Fruit fly (Drosophila melanogaster) whole organism, embryonic: ENCODE data around the gene DIP-alpha.

Experiments used
- Atf6 ChIP-seq: fragments of 200-800 bp; sonication (Bioruptor generic); IDR thresholded peaks from 2 replicates; pipeline ENCODE4 v1.3.6; 2022; ENCODE audit warnings: missing biosample characterization, missing genetic modification characterization
- Bgb ChIP-seq: fragments of 200-800 bp; sonication (Bioruptor generic); IDR thresholded peaks from 2 replicates; pipeline ENCODE4 v1.3.6; 2022; ENCODE audit warnings: missing biosample characterization, missing genetic modification characterization; ENCODE audit not compliant: partially characterized antibody
- Blimp-1 ChIP-seq: fragments of 200-800 bp; sonication (Bioruptor generic); optimal IDR thresholded peaks from 3 replicates; lab custom pipeline; 2018; ENCODE audit warnings: missing biosample characterization, missing genetic modification characterization, mild to moderate bottlenecking, moderate library complexity, missing genetic modification reagents
- CG12769 ChIP-seq: fragments of 200-800 bp; sonication (Bioruptor generic); optimal IDR thresholded peaks from 2 replicates; lab custom pipeline; 2019; ENCODE audit warnings: missing biosample characterization, mild to moderate bottlenecking, missing genetic modification characterization, moderate library complexity
- CG12942 ChIP-seq: fragments of 200-800 bp; sonication (Bioruptor generic); optimal IDR thresholded peaks from 3 replicates; lab custom pipeline; 2016; ENCODE audit warnings: missing biosample characterization, missing genetic modification characterization
- CG13123 ChIP-seq: fragments of 200-800 bp; sonication (Bioruptor generic); optimal IDR thresholded peaks from 2 replicates; lab custom pipeline; 2016; ENCODE audit warnings: missing biosample characterization, missing genetic modification characterization
- CG15269 ChIP-seq: fragments of 200-800 bp; sonication (Bioruptor generic); optimal IDR thresholded peaks from 2 replicates; lab custom pipeline; 2018; ENCODE audit warnings: missing biosample characterization, mild to moderate bottlenecking, missing genetic modification characterization, moderate library complexity
- CG1603 ChIP-seq: fragments of 200-800 bp; sonication (Bioruptor generic); optimal IDR thresholded peaks from 2 replicates; lab custom pipeline; 2019; ENCODE audit warnings: missing biosample characterization, mild to moderate bottlenecking, missing genetic modification characterization, moderate library complexity
- CG18599 ChIP-seq: fragments of 200-800 bp; sonication (Bioruptor generic); optimal IDR thresholded peaks from 3 replicates; lab custom pipeline; 2017; ENCODE audit warnings: missing biosample characterization, missing genetic modification characterization, mild to moderate bottlenecking, moderate library complexity, missing genetic modification reagents
- CG2120 ChIP-seq: fragments of 200-800 bp; sonication (Bioruptor generic); optimal IDR thresholded peaks from 3 replicates; lab custom pipeline; 2016; ENCODE audit warnings: missing biosample characterization, missing genetic modification characterization
- CG3281 ChIP-seq: fragments of 200-800 bp; sonication (Bioruptor generic); optimal IDR thresholded peaks from 3 replicates; lab custom pipeline; 2017; ENCODE audit warnings: missing biosample characterization, mild to moderate bottlenecking, missing genetic modification characterization
- CG34224 ChIP-seq: fragments of 200-800 bp; sonication (Bioruptor generic); IDR thresholded peaks from 3 replicates; pipeline ENCODE4 v1.3.6; 2022; ENCODE audit warnings: missing biosample characterization, missing genetic modification characterization; ENCODE audit not compliant: partially characterized antibody
- CG4707 ChIP-seq: fragments of 200-800 bp; sonication (Bioruptor generic); optimal IDR thresholded peaks from 2 replicates; lab custom pipeline; 2018; ENCODE audit warnings: missing biosample characterization, mild to moderate bottlenecking, missing genetic modification characterization, moderate library complexity
- CG6654 ChIP-seq: fragments of 200-800 bp; sonication (Bioruptor generic); optimal IDR thresholded peaks from 2 replicates; lab custom pipeline; 2017; ENCODE audit warnings: missing biosample characterization, mild to moderate bottlenecking, missing genetic modification characterization
- CG7786 ChIP-seq: fragments of 200-800 bp; sonication (Bioruptor generic); optimal IDR thresholded peaks from 2 replicates; lab custom pipeline; 2016; ENCODE audit warnings: missing biosample characterization, missing genetic modification characterization
- CG8478 ChIP-seq: fragments of >200 bp; optimal IDR thresholded peaks from 2 replicates; lab custom pipeline; 2018
- Fer1 ChIP-seq: fragments of 200-800 bp; sonication (Bioruptor generic); optimal IDR thresholded peaks from 2 replicates; lab custom pipeline; 2017; ENCODE audit warnings: missing biosample characterization, mild to moderate bottlenecking, missing genetic modification characterization
- HLH3B ChIP-seq: fragments of 200-800 bp; sonication (Bioruptor generic); IDR thresholded peaks from 2 replicates; pipeline ENCODE4 v1.3.6; 2022; ENCODE audit warnings: missing biosample characterization, missing genetic modification characterization
- Hr3 ChIP-seq: fragments of 200-800 bp; sonication (Bioruptor generic); optimal IDR thresholded peaks from 3 replicates; lab custom pipeline; 2016; ENCODE audit warnings: missing biosample characterization, missing genetic modification characterization
- Hr51 ChIP-seq, 2 experiments: fragments of 200-800 bp; sonication (Bioruptor generic); optimal IDR thresholded peaks; 2 replicates in 1 of 2; 3 replicates in 1 of 2; lab custom pipeline; 2016 to 2018; ENCODE audit warnings: missing biosample characterization in 2 of 2, missing genetic modification characterization in 2 of 2, mild to moderate bottlenecking in 1 of 2, moderate library complexity in 1 of 2
- MBD-R2 ChIP-seq: fragments of 200-800 bp; sonication (Bioruptor generic); IDR thresholded peaks from 2 replicates; pipeline ENCODE4 v1.3.6; 2022; ENCODE audit warnings: missing biosample characterization, missing genetic modification characterization
- Meics ChIP-seq: fragments of 200-800 bp; sonication (Bioruptor generic); optimal IDR thresholded peaks from 2 replicates; lab custom pipeline; 2017; ENCODE audit warnings: missing biosample characterization, mild to moderate bottlenecking, missing genetic modification characterization
- Rfx ChIP-seq: fragments of 200-800 bp; sonication (Bioruptor generic); IDR thresholded peaks from 2 replicates; pipeline ENCODE4 v1.3.6; 2022; ENCODE audit warnings: missing biosample characterization, missing genetic modification characterization
- ap ChIP-seq: fragments of 200-800 bp; sonication (Bioruptor generic); IDR thresholded peaks from 2 replicates; pipeline ENCODE4 v1.3.6; 2022; ENCODE audit warnings: missing biosample characterization, missing genetic modification characterization
- ash1 ChIP-seq: fragments of 200-800 bp; sonication (Bioruptor generic); optimal IDR thresholded peaks from 2 replicates; lab custom pipeline; 2018; ENCODE audit warnings: missing biosample characterization, mild to moderate bottlenecking, missing genetic modification characterization
- bab2 ChIP-seq: fragments of 200-800 bp; sonication (Bioruptor generic); optimal IDR thresholded peaks from 2 replicates; lab custom pipeline; 2016; ENCODE audit warnings: missing biosample characterization, missing genetic modification characterization
- bcd ChIP-seq: fragments of 200-800 bp; sonication (Bioruptor generic); optimal IDR thresholded peaks from 2 replicates; lab custom pipeline; 2017; ENCODE audit warnings: missing biosample characterization, mild to moderate bottlenecking, missing genetic modification characterization
- bsh ChIP-seq, 2 experiments: fragments of 200-800 bp; sonication (Bioruptor generic); optimal IDR thresholded peaks; 2 replicates each; lab custom pipeline; 2017 to 2018; ENCODE audit warnings: mild to moderate bottlenecking in 2 of 2, missing biosample characterization in 2 of 2, missing genetic modification characterization in 2 of 2, moderate library complexity in 1 of 2
- chn ChIP-seq: fragments of 200-800 bp; sonication (Bioruptor generic); optimal IDR thresholded peaks from 2 replicates; lab custom pipeline; 2016; ENCODE audit warnings: missing biosample characterization, missing genetic modification characterization
- ci ChIP-seq: fragments of 200-800 bp; sonication (Bioruptor generic); IDR thresholded peaks from 3 replicates; pipeline ENCODE4 v1.3.6; 2022; ENCODE audit warnings: missing biosample characterization, missing genetic modification characterization
- crol ChIP-seq: fragments of 200-800 bp; sonication (Bioruptor generic); IDR thresholded peaks from 2 replicates; pipeline ENCODE4 v1.3.6; 2022; ENCODE audit warnings: missing biosample characterization, missing genetic modification characterization
- dpn ChIP-seq, 2 experiments: fragments of 200-800 bp; sonication (Bioruptor generic); optimal IDR thresholded peaks; 3 replicates each; lab custom pipeline; 2016; ENCODE audit warnings: missing biosample characterization in 2 of 2, missing genetic modification characterization in 2 of 2
- dysf ChIP-seq: fragments of 200-800 bp; sonication (Bioruptor generic); IDR thresholded peaks from 3 replicates; pipeline ENCODE4 v1.3.6; 2022; ENCODE audit warnings: missing biosample characterization, missing genetic modification characterization
- eve ChIP-seq, 2 experiments: fragments of >200 bp; optimal IDR thresholded peaks; 2 replicates each; lab custom pipeline; 2017; ENCODE audit warnings: missing biosample characterization in 2 of 2, missing genetic modification characterization in 2 of 2
- fd96Cb ChIP-seq: fragments of 200-800 bp; sonication (Bioruptor generic); optimal IDR thresholded peaks from 2 replicates; lab custom pipeline; 2018; ENCODE audit warnings: missing biosample characterization, mild to moderate bottlenecking, missing genetic modification characterization, moderate library complexity
- hkb ChIP-seq, 2 experiments: fragments of 200-800 bp in 1 of 2; fragments of >200 bp in 1 of 2; sonication (Bioruptor generic) in 1 of 2; IDR thresholded peaks in 1 of 2; optimal IDR thresholded peaks in 1 of 2; 2 replicates each; pipeline versions ENCODE4 v1.3.6 to Lab custom; 2017 to 2022; ENCODE audit warnings: missing biosample characterization in 1 of 2, missing genetic modification characterization in 1 of 2
- mam ChIP-seq: fragments of 200-800 bp; sonication (Bioruptor generic); optimal IDR thresholded peaks from 3 replicates; lab custom pipeline; 2016; ENCODE audit warnings: missing biosample characterization, missing genetic modification characterization
- org-1 ChIP-seq: fragments of 200-800 bp; sonication (Bioruptor generic); optimal IDR thresholded peaks from 2 replicates; lab custom pipeline; 2017; ENCODE audit warnings: missing biosample characterization, missing genetic modification characterization
- pan ChIP-seq, 4 experiments: fragments of >200 bp in 3 of 4; fragments of 200-800 bp in 1 of 4; sonication (Bioruptor generic) in 1 of 4; optimal IDR thresholded peaks in 3 of 4; IDR thresholded peaks in 1 of 4; 2 replicates each; pipeline versions ENCODE4 v1.3.6 to Lab custom; 2017 to 2022; ENCODE audit warnings: missing biosample characterization in 2 of 4, missing genetic modification characterization in 2 of 4, mixed read lengths in 1 of 4
- phol ChIP-seq: fragments of 200-800 bp; sonication (Bioruptor generic); optimal IDR thresholded peaks from 3 replicates; lab custom pipeline; 2018; ENCODE audit warnings: missing biosample characterization, mild to moderate bottlenecking, missing genetic modification characterization, moderate library complexity
- ranshi ChIP-seq: fragments of 200-800 bp; sonication (Bioruptor generic); IDR thresholded peaks from 2 replicates; pipeline ENCODE4 v1.3.6; 2022; ENCODE audit warnings: missing biosample characterization, missing genetic modification characterization
- repo ChIP-seq: fragments of 200-800 bp; sonication (Bioruptor generic); optimal IDR thresholded peaks from 2 replicates; lab custom pipeline; 2016; ENCODE audit warnings: missing biosample characterization, missing genetic modification characterization
- sc ChIP-seq, 3 experiments: fragments of >200 bp in 2 of 3; fragments of 200-800 bp in 1 of 3; sonication (Bioruptor generic) in 1 of 3; optimal IDR thresholded peaks; 2 replicates in 2 of 3; 3 replicates in 1 of 3; lab custom pipeline; 2017; ENCODE audit warnings: mild to moderate bottlenecking in 1 of 3, missing biosample characterization in 1 of 3, missing genetic modification characterization in 1 of 3, missing genetic modification reagents in 1 of 3
- sens ChIP-seq: fragments of 200-800 bp; sonication (Bioruptor generic); peaks from one replicate; lab custom pipeline; 2016; ENCODE audit warnings: missing biosample characterization, missing genetic modification characterization
- stc ChIP-seq: fragments of 200-800 bp; sonication (Bioruptor generic); IDR thresholded peaks from 2 replicates; pipeline ENCODE4 v1.3.6; 2022; ENCODE audit warnings: missing biosample characterization, missing genetic modification characterization
- tin ChIP-seq: fragments of 200-800 bp; sonication (Bioruptor generic); optimal IDR thresholded peaks from 3 replicates; lab custom pipeline; 2016; ENCODE audit warnings: missing biosample characterization, missing genetic modification characterization
- ttk ChIP-seq: fragments of 200-800 bp; sonication (Bioruptor generic); IDR thresholded peaks from 2 replicates; pipeline ENCODE4 v2.1.2; 2022; ENCODE audit warnings: missing biosample characterization, missing genetic modification characterization
- vvl ChIP-seq: fragments of 200-800 bp; sonication (Bioruptor generic); IDR thresholded peaks from 2 replicates; pipeline ENCODE4 v1.3.6; 2022; ENCODE audit warnings: missing biosample characterization, missing genetic modification characterization
- zfh2 ChIP-seq: fragments of 200-800 bp; sonication (Bioruptor generic); optimal IDR thresholded peaks from 2 replicates; lab custom pipeline; 2016; ENCODE audit warnings: missing biosample characterization, missing genetic modification characterization

DIP-alpha gene

DNA sequence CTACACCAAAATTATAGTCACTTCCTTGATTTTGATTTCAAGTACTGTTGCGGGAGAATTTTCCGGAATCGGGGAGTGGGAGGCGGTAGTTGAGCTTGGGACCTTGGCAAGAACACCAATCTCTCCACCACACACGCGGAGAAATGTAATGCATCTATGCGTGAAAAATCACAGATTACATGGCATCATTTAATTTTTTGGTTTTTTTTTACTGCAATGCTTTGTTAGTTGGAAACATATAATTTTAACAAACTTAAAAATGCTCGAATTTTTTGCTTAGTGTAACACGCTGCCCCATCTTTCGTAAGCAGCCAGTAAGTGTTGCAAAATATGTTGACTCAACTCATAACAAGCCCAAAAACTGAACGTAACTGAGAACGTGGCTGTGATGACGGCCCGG is 22.9 kb downstream of the DIP-alpha start (continued):
- TF ChIP-seq hkb (optimal IDR thresholded peaks at IDR 0.05; lab: Kevin White, UChicago) = no peak
- TF ChIP-seq hkb (GFP tag; IDR thresholded peaks at IDR 0.05; lab: Robert Waterston, UW) = 0 out of 2 replicates have a peak, but pooled peaks have one; percentile 15
- TF ChIP-seq fd96Cb (tag; lab: Kevin White, UChicago) = peak; percentile 11
- TF ChIP-seq CG13123 (GFP tag; lab: Kevin White, UChicago) = no peak
- TF ChIP-seq Blimp-1 (GFP tag; lab: Kevin White, UChicago) = no peak
- TF ChIP-seq mam = peak; percentile 9
- peak; percentile 31 for TF ChIP-seq sens (GFP tag; lab: Kevin White, UChicago)
- peak; percentile 52 for TF ChIP-seq CG2120
- TF ChIP-seq sc (optimal IDR thresholded peaks at IDR 0.05; lab: Kevin White, UChicago) = no peak
- no peak for TF ChIP-seq sc (GFP tag; optimal IDR thresholded peaks at IDR 0.05; lab: Kevin White, UChicago)
- TF ChIP-seq MBD-R2 = peak; percentile 11; the same call in 1 of the 2 replicates
- TF ChIP-seq CG7786 (GFP tag; lab: Kevin White, UChicago) = peak; percentile 26
- TF ChIP-seq ci (GFP tag; lab: Robert Waterston, UW) = 0 out of 3 replicates have a peak, but pooled peaks have one; percentile 34
- TF ChIP-seq Bgb (GFP tag; lab: Robert Waterston, UW) = no peak
- TF ChIP-seq CG12769 (tag; lab: Kevin White, UChicago) = peak; percentile 27
- no peak for TF ChIP-seq CG34224
- TF ChIP-seq CG18599 (GFP tag; lab: Kevin White, UChicago) = peak; percentile 54
- peak; percentile 23 for TF ChIP-seq CG1603 (tag; lab: Kevin White, UChicago)
- peak; percentile 27 for TF ChIP-seq Meics (GFP tag; lab: Kevin White, UChicago)
- no peak for TF ChIP-seq Atf6 (GFP tag; lab: Robert Waterston, UW)
- peak; percentile 10 for TF ChIP-seq Fer1 (GFP tag; lab: Kevin White, UChicago)
- TF ChIP-seq CG8478 (lab: Kevin White, UChicago) = no peak
- peak; percentile 7 for TF ChIP-seq org-1
- TF ChIP-seq ash1 = no peak
- no peak for TF ChIP-seq CG12942
- TF ChIP-seq vvl (GFP tag; lab: Robert Waterston, UW) = no peak
- TF ChIP-seq bsh (GFP tag; optimal IDR thresholded peaks at IDR 0.05; lab: Kevin White, UChicago) = peak in 1 of 2 experiments; percentile 3
- TF ChIP-seq pan (optimal IDR thresholded peaks at IDR 0.05; lab: Kevin White, UChicago) = no peak
- peak in 1 of 2 experiments; percentile 6 for TF ChIP-seq pan (GFP tag; optimal IDR thresholded peaks at IDR 0.05 in 1 of 2, IDR thresholded peaks at IDR 0.05 in 1 of 2)
- peak; percentile 12; the same call in 1 of the 2 replicates for TF ChIP-seq ap (GFP tag; lab: Robert Waterston, UW)
- peak; percentile 3 for TF ChIP-seq phol
- TF ChIP-seq ttk (GFP tag; lab: Robert Waterston, UW) = peak; percentile 42; the same call in 1 of the 2 replicates
- 0 out of 2 replicates have a peak, but pooled peaks have one; percentile 45 for TF ChIP-seq stc (GFP tag; lab: Robert Waterston, UW)
- TF ChIP-seq dysf (GFP tag; lab: Robert Waterston, UW) = peak; percentile 54
- peak in 1 of 2 experiments; percentile 15 for TF ChIP-seq eve (GFP tag; optimal IDR thresholded peaks at IDR 0.05; lab: Kevin White, UChicago)
- TF ChIP-seq CG15269 (tag; lab: Kevin White, UChicago) = peak; percentile 20
- TF ChIP-seq ranshi (GFP tag; lab: Robert Waterston, UW) = peak; percentile 53; the same call in 1 of the 2 replicates
- TF ChIP-seq crol = no peak
- peak; percentile 1 for TF ChIP-seq bab2
- TF ChIP-seq HLH3B (GFP tag; lab: Robert Waterston, UW) = peak; percentile 30; the same call in 1 of the 2 replicates
- TF ChIP-seq chn (GFP tag; lab: Kevin White, UChicago) = peak; percentile 9
- no peak for TF ChIP-seq CG6654 (GFP tag; lab: Kevin White, UChicago)
- peak in 1 of 2 experiments; percentile 14 for TF ChIP-seq dpn (GFP tag; optimal IDR thresholded peaks at IDR 0.05; lab: Kevin White, UChicago)
- TF ChIP-seq bcd (GFP tag; lab: Kevin White, UChicago) = peak; percentile 28
- peak; percentile 17 for TF ChIP-seq tin (GFP tag; lab: Kevin White, UChicago)
- TF ChIP-seq CG3281 (GFP tag; lab: Kevin White, UChicago) = peak; percentile 23
- no peak for TF ChIP-seq repo (GFP tag; lab: Kevin White, UChicago)
- no peak for TF ChIP-seq Hr3 (GFP tag; lab: Kevin White, UChicago)
- peak; percentile 31; the same call in 1 of the 2 replicates for TF ChIP-seq Rfx (GFP tag; lab: Robert Waterston, UW)
- peak; percentile 8 for TF ChIP-seq zfh2 (GFP tag; lab: Kevin White, UChicago)
- no peak for TF ChIP-seq CG4707
- peak in 1 of 2 experiments; percentile 52 for TF ChIP-seq Hr51 (GFP tag; optimal IDR thresholded peaks at IDR 0.05; lab: Kevin White, UChicago)
